Worm (Caenorhabditis elegans): ENCODE results near the gene C08E8.2.

ce11 chrV:18394203-18394602, 38.6 kb upstream of the C08E8.2 start, which contains the start of gene Y51A2B.6:
- TF ChIP-seq tra-4 (tag; optimal IDR thresholded peaks at IDR 0.05), result no peak
- TF ChIP-seq flt-1 (GFP tag; IDR thresholded peaks at IDR 0.05), result no peak
- no peak for TF ChIP-seq ama-1 (optimal IDR thresholded peaks at IDR 0.05)
- no peak for TF ChIP-seq hmg-4 (GFP tag; optimal IDR thresholded peaks at IDR 0.05)
- no peak for TF ChIP-seq sea-1 (GFP tag; conservative IDR thresholded peaks at IDR 0.05)
- TF ChIP-seq scrt-1 (GFP tag; IDR thresholded peaks at IDR 0.05), result no peak
- no peak for TF ChIP-seq tbx-37 (GFP tag; conservative IDR thresholded peaks at IDR 0.05)
- TF ChIP-seq tbx-11 (GFP tag; IDR thresholded peaks at IDR 0.05), result no peak
- TF ChIP-seq ceh-13 (GFP tag; optimal IDR thresholded peaks at IDR 0.05), result no peak
- TF ChIP-seq B0310.2 (tag; optimal IDR thresholded peaks at IDR 0.05), result no peak
- TF ChIP-seq ceh-36 (tag; optimal IDR thresholded peaks at IDR 0.05), result no peak
- no peak for TF ChIP-seq hmbx-1 (tag; optimal IDR thresholded peaks at IDR 0.05)
- TF ChIP-seq pes-1 (GFP tag; IDR thresholded peaks at IDR 0.05), result no peak

All from whole organism, early embryonic.